Fruit fly (Drosophila melanogaster) whole organism, adult: Measurements from ENCODE around the gene grnd.

Source experiments
- CG11617 ChIP-seq: fragments of 200-800 bp; sonication (Bioruptor generic); optimal IDR thresholded peaks from 2 replicates; lab custom pipeline; 2017; ENCODE audit warnings: mild to moderate bottlenecking, missing biosample characterization, missing genetic modification reagents, missing genetic modification characterization
- CG12768 ChIP-seq: fragments of 200-800 bp; sonication (Bioruptor generic); optimal IDR thresholded peaks from 2 replicates; lab custom pipeline; 2017; ENCODE audit warnings: missing biosample characterization, missing genetic modification characterization, mild to moderate bottlenecking, moderate library complexity, missing genetic modification reagents
- CG14711 ChIP-seq: fragments of 200-800 bp; sonication (Bioruptor generic); optimal IDR thresholded peaks from 2 replicates; lab custom pipeline; 2018; ENCODE audit warnings: missing biosample characterization, mild to moderate bottlenecking, missing genetic modification characterization, moderate library complexity
- CG1620 ChIP-seq: fragments of 200-800 bp; sonication (Bioruptor generic); optimal IDR thresholded peaks from 2 replicates; lab custom pipeline; 2016; ENCODE audit warnings: missing biosample characterization, missing genetic modification characterization
- CG33017 ChIP-seq: fragments of 200-800 bp; sonication (Bioruptor generic); optimal IDR thresholded peaks from 2 replicates; lab custom pipeline; 2018; ENCODE audit warnings: missing biosample characterization, mild to moderate bottlenecking, missing genetic modification characterization, moderate library complexity
- CG5204 ChIP-seq: fragments of 200-800 bp; sonication (Bioruptor generic); optimal IDR thresholded peaks from 2 replicates; lab custom pipeline; 2016; ENCODE audit warnings: missing biosample characterization, missing genetic modification characterization
- CG7045 ChIP-seq: fragments of 200-800 bp; sonication (Bioruptor generic); optimal IDR thresholded peaks from 2 replicates; lab custom pipeline; 2017; ENCODE audit warnings: missing biosample characterization, mild to moderate bottlenecking, missing genetic modification characterization
- CG7101 ChIP-seq: fragments of 200-800 bp; sonication (Bioruptor generic); optimal IDR thresholded peaks from 2 replicates; lab custom pipeline; 2018; ENCODE audit warnings: missing biosample characterization, mild to moderate bottlenecking, missing genetic modification characterization, moderate library complexity
- Clk ChIP-seq: fragments of 200-800 bp; sonication (Bioruptor generic); optimal IDR thresholded peaks from 2 replicates; lab custom pipeline; 2017; ENCODE audit warnings: missing biosample characterization, missing genetic modification characterization
- Crg-1 ChIP-seq: fragments of 200-800 bp; sonication (Bioruptor generic); optimal IDR thresholded peaks from 2 replicates; lab custom pipeline; 2016; ENCODE audit warnings: missing biosample characterization, missing genetic modification characterization
- Hr96 ChIP-seq: fragments of 200-800 bp; sonication (Bioruptor generic); optimal IDR thresholded peaks from 2 replicates; lab custom pipeline; 2016; ENCODE audit warnings: missing biosample characterization, missing genetic modification characterization
- Mnt ChIP-seq: fragments of 200-800 bp; sonication (Bioruptor generic); optimal IDR thresholded peaks from 2 replicates; lab custom pipeline; 2016; ENCODE audit warnings: missing biosample characterization, mild to moderate bottlenecking, missing genetic modification characterization
- bab1 ChIP-seq: fragments of 200-800 bp; sonication (Bioruptor generic); optimal IDR thresholded peaks from 3 replicates; lab custom pipeline; 2019; ENCODE audit warnings: missing biosample characterization, mild to moderate bottlenecking, missing genetic modification characterization, moderate library complexity
- cic ChIP-seq: fragments of 200-800 bp; sonication (Bioruptor generic); optimal IDR thresholded peaks from 2 replicates; lab custom pipeline; 2017; ENCODE audit warnings: missing biosample characterization, mild to moderate bottlenecking, missing genetic modification characterization, moderate library complexity
- cnc ChIP-seq, 2 experiments: fragments of >200 bp; optimal IDR thresholded peaks; 2 replicates each; lab custom pipeline; 2017
- kay ChIP-seq: fragments of 200-800 bp; sonication (Bioruptor generic); peaks from one replicate; lab custom pipeline; 2016; ENCODE audit warnings: missing biosample characterization, missing genetic modification characterization, borderline replicate concordance
- ovo ChIP-seq: fragments of 200-800 bp; sonication (Bioruptor generic); optimal IDR thresholded peaks from 2 replicates; lab custom pipeline; 2016; ENCODE audit warnings: missing biosample characterization, missing genetic modification characterization
- pad ChIP-seq: fragments of 200-800 bp; sonication (Bioruptor generic); optimal IDR thresholded peaks from 3 replicates; lab custom pipeline; 2017; ENCODE audit warnings: missing biosample characterization, missing genetic modification characterization, mild to moderate bottlenecking, moderate library complexity, missing genetic modification reagents
- tj ChIP-seq: fragments of 200-800 bp; sonication (Bioruptor generic); optimal IDR thresholded peaks from 3 replicates; lab custom pipeline; 2017; ENCODE audit warnings: missing biosample characterization, mild to moderate bottlenecking, missing genetic modification characterization, moderate library complexity
- toe ChIP-seq: fragments of 200-800 bp; sonication (Bioruptor generic); optimal IDR thresholded peaks from 2 replicates; lab custom pipeline; 2016; ENCODE audit warnings: missing biosample characterization, missing genetic modification characterization

Gene grnd

DNA sequence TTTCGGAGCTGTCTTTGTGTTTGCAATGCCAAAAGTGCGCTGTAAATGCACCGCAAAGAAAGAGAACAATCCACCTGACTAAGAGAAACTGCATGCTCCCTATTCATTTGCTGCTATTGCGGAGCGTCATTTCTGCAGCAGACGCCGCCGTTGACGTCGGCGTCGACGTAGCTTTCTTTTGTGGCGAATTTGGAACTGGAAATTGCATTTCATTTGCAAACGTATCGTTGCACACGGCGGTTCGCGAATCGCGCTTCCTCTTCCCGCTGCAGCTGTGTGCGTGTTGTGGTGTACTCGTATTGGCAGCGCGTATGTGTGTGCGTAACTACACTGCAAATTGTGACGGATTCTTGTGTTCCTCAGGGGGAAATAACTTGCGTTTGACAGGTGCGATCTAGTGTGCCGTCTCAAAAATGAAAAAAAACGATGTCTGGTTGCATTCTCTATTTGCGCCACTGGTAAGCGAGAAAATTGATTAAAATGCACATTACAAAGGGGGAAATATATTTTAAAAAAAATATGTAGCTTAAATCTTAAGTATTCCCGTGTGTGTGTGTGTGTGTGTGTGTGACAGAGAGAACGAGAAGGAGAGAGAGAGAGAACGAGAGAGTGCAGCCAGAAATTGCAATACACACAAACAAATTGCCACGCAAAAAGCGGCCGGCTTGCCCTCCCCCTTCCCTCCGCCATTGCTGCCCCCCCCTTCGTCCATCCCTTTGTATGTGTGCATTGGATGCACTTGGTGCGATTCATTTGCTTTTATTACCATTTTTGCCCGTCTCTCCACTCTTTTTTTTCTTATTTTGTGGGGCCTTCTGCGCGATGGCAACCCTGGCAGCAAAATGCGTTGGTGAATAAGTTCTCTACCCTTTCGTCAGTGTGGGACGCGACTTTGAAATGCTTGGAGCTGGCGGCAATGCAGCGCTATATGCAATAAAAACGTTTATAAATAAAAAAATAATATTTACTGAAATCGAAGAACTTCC, 29.4 kb upstream of the grnd start:
- TF ChIP-seq CG12768 (GFP tag; lab: Kevin White, UChicago), result peak; percentile 99
- peak; percentile 84 for TF ChIP-seq toe
- peak; percentile 37 for TF ChIP-seq bab1 (GFP tag; lab: Kevin White, UChicago)
- TF ChIP-seq Clk (GFP tag; lab: Kevin White, UChicago), result peak; percentile 95
- TF ChIP-seq kay (GFP tag; lab: Kevin White, UChicago), result peak; percentile 92
- TF ChIP-seq CG5204 (GFP tag; lab: Kevin White, UChicago), result peak; percentile 87
- TF ChIP-seq cic (GFP tag; lab: Kevin White, UChicago), result peak; percentile 94
- TF ChIP-seq CG7101, result peak; percentile 85
- peak; percentile 97 for TF ChIP-seq ovo (GFP tag; lab: Kevin White, UChicago)
- TF ChIP-seq pad (GFP tag; lab: Kevin White, UChicago), result peak; percentile 76
- peak; percentile 92 for TF ChIP-seq CG11617
- peak; percentile 96 for TF ChIP-seq CG33017 (tag; lab: Kevin White, UChicago)
- TF ChIP-seq Crg-1, result peak; percentile 90
- peak; percentile 81 for TF ChIP-seq Hr96 (GFP tag; lab: Kevin White, UChicago)
- peak; percentile 81 for TF ChIP-seq CG1620 (GFP tag; lab: Kevin White, UChicago)
- TF ChIP-seq CG14711 (tag; lab: Kevin White, UChicago), result peak; percentile 97
- peak; percentile 86 for TF ChIP-seq Mnt (GFP tag; lab: Kevin White, UChicago)
- TF ChIP-seq cnc (optimal IDR thresholded peaks at IDR 0.05; lab: Kevin White, UChicago), result no peak
- TF ChIP-seq CG7045, result peak; percentile 95
- TF ChIP-seq tj (GFP tag; lab: Kevin White, UChicago), result peak; percentile 95

- TF ChIP-seq bab1 (GFP tag; lab: Kevin White, UChicago), result no peak
- TF ChIP-seq cic (GFP tag; lab: Kevin White, UChicago), result peak; percentile 70
- TF ChIP-seq cnc (optimal IDR thresholded peaks at IDR 0.05; lab: Kevin White, UChicago), result no peak
- peak; percentile 38 for TF ChIP-seq Hr96 (GFP tag; lab: Kevin White, UChicago)
- TF ChIP-seq CG1620 (GFP tag; lab: Kevin White, UChicago), result no peak
- peak; percentile 2 for TF ChIP-seq toe
- TF ChIP-seq Crg-1, result no peak
- TF ChIP-seq CG33017 (tag; lab: Kevin White, UChicago), result peak; percentile 62
- peak; percentile 50 for TF ChIP-seq tj (GFP tag; lab: Kevin White, UChicago)
- no peak for TF ChIP-seq ovo (GFP tag; lab: Kevin White, UChicago)
- TF ChIP-seq CG14711 (tag; lab: Kevin White, UChicago), result no peak
- peak; percentile 4 for TF ChIP-seq Mnt (GFP tag; lab: Kevin White, UChicago)
- no peak for TF ChIP-seq pad (GFP tag; lab: Kevin White, UChicago)
- no peak for TF ChIP-seq CG5204 (GFP tag; lab: Kevin White, UChicago)
- TF ChIP-seq CG7101, result peak; percentile 29
- no peak for TF ChIP-seq CG11617
- TF ChIP-seq CG12768 (GFP tag; lab: Kevin White, UChicago), result peak; percentile 88
- peak; percentile 59 for TF ChIP-seq kay (GFP tag; lab: Kevin White, UChicago)
- peak; percentile 41 for TF ChIP-seq CG7045
- TF ChIP-seq Clk (GFP tag; lab: Kevin White, UChicago), result no peak
Observed at dm6 chr2L:18456932-18457583, 28.2 kb upstream of the grnd start.

- TF ChIP-seq tj (GFP tag; lab: Kevin White, UChicago), result no peak
- TF ChIP-seq CG12768 (GFP tag; lab: Kevin White, UChicago), result no peak
- no peak for TF ChIP-seq bab1 (GFP tag; lab: Kevin White, UChicago)
- TF ChIP-seq Mnt (GFP tag; lab: Kevin White, UChicago), result no peak
- TF ChIP-seq pad (GFP tag; lab: Kevin White, UChicago), result no peak
- no peak for TF ChIP-seq CG14711 (tag; lab: Kevin White, UChicago)
- no peak for TF ChIP-seq Hr96 (GFP tag; lab: Kevin White, UChicago)
- TF ChIP-seq CG11617, result no peak
- no peak for TF ChIP-seq CG5204 (GFP tag; lab: Kevin White, UChicago)
- no peak for TF ChIP-seq CG1620 (GFP tag; lab: Kevin White, UChicago)
- no peak for TF ChIP-seq CG7045
- no peak for TF ChIP-seq ovo (GFP tag; lab: Kevin White, UChicago)
- no peak for TF ChIP-seq toe
- TF ChIP-seq CG7101, result no peak
- TF ChIP-seq Clk (GFP tag; lab: Kevin White, UChicago), result no peak
- no peak for TF ChIP-seq cnc (optimal IDR thresholded peaks at IDR 0.05; lab: Kevin White, UChicago)
- TF ChIP-seq CG33017 (tag; lab: Kevin White, UChicago), result no peak
- TF ChIP-seq Crg-1, result no peak
Observed at dm6 chr2L:18458527-18458926, 26.7 kb upstream of the grnd start.

dm6 chr2L:18459698-18460348, 25.4 kb upstream of the grnd start:
- TF ChIP-seq cnc (optimal IDR thresholded peaks at IDR 0.05; lab: Kevin White, UChicago), result no peak
- peak; percentile 88 for TF ChIP-seq CG7101
- TF ChIP-seq kay (GFP tag; lab: Kevin White, UChicago), result peak; percentile 98
- peak; percentile 78 for TF ChIP-seq Clk (GFP tag; lab: Kevin White, UChicago)
- TF ChIP-seq bab1 (GFP tag; lab: Kevin White, UChicago), result peak; percentile 15
- TF ChIP-seq CG1620 (GFP tag; lab: Kevin White, UChicago), result peak; percentile 77
- peak; percentile 81 for TF ChIP-seq CG33017 (tag; lab: Kevin White, UChicago)
- TF ChIP-seq Mnt (GFP tag; lab: Kevin White, UChicago), result peak; percentile 66
- peak; percentile 89 for TF ChIP-seq CG12768 (GFP tag; lab: Kevin White, UChicago)
- TF ChIP-seq cic (GFP tag; lab: Kevin White, UChicago), result peak; percentile 89
- TF ChIP-seq ovo (GFP tag; lab: Kevin White, UChicago), result peak; percentile 90
- TF ChIP-seq CG7045, result peak; percentile 87
- peak; percentile 67 for TF ChIP-seq tj (GFP tag; lab: Kevin White, UChicago)
- TF ChIP-seq toe, result peak; percentile 70
- TF ChIP-seq CG14711 (tag; lab: Kevin White, UChicago), result peak; percentile 73
- peak; percentile 70 for TF ChIP-seq pad (GFP tag; lab: Kevin White, UChicago)
- peak; percentile 95 for TF ChIP-seq Crg-1
- peak; percentile 58 for TF ChIP-seq Hr96 (GFP tag; lab: Kevin White, UChicago)
- TF ChIP-seq CG11617, result peak; percentile 80
- peak; percentile 58 for TF ChIP-seq CG5204 (GFP tag; lab: Kevin White, UChicago)
